Worm (Caenorhabditis elegans): ENCODE measurements around the gene B0280.2.

B0280.2 gene

ce11 chrIII:7158709-7159108 lies 34.2 kb downstream of the B0280.2 start, which contains the start of gene nuo-4:
TSS of gene nuo-4 (minus strand) at chrIII:7158809.
- no peak for TF ChIP-seq hmbx-1 (tag; optimal IDR thresholded peaks at IDR 0.05)
- TF ChIP-seq tra-4 (tag; optimal IDR thresholded peaks at IDR 0.05) = no peak
- TF ChIP-seq pes-1 (GFP tag; IDR thresholded peaks at IDR 0.05) = no peak
- TF ChIP-seq tbx-37 (GFP tag; conservative IDR thresholded peaks at IDR 0.05) = no peak
- no peak for TF ChIP-seq aly-1 (tag; optimal IDR thresholded peaks at IDR 0.05)
- no peak for TF ChIP-seq ama-1 (optimal IDR thresholded peaks at IDR 0.05)
- TF ChIP-seq flt-1 (GFP tag; IDR thresholded peaks at IDR 0.05) = no peak
- TF ChIP-seq hmg-4 (GFP tag; optimal IDR thresholded peaks at IDR 0.05) = no peak
- no peak for TF ChIP-seq ceh-13 (GFP tag; optimal IDR thresholded peaks at IDR 0.05)

- no peak for TF ChIP-seq ceh-36 (tag; optimal IDR thresholded peaks at IDR 0.05)
- no peak for TF ChIP-seq aly-1 (tag; optimal IDR thresholded peaks at IDR 0.05)
- no peak for TF ChIP-seq sea-1 (GFP tag; conservative IDR thresholded peaks at IDR 0.05)
- no peak for TF ChIP-seq ets-7 (tag; optimal IDR thresholded peaks at IDR 0.05)
- TF ChIP-seq ama-1 (optimal IDR thresholded peaks at IDR 0.05) = no peak
- TF ChIP-seq hmg-4 (GFP tag; optimal IDR thresholded peaks at IDR 0.05) = no peak
- no peak for TF ChIP-seq F13C5.2 (tag; optimal IDR thresholded peaks at IDR 0.05)
- TF ChIP-seq ceh-13 (GFP tag; optimal IDR thresholded peaks at IDR 0.05) = no peak
These were observed 34.8 kb downstream of the B0280.2 start for ce11 chrIII:7159246-7159645.

ce11 chrIII:7161055-7161454 lies 36.6 kb downstream of the B0280.2 start, which contains the start of gene rnp-7:
TSS of gene rnp-7 (minus strand) at chrIII:7161155.
- no peak for TF ChIP-seq tbx-37 (GFP tag; conservative IDR thresholded peaks at IDR 0.05)
- no peak for TF ChIP-seq ceh-36 (tag; optimal IDR thresholded peaks at IDR 0.05)
- no peak for TF ChIP-seq B0310.2 (tag; optimal IDR thresholded peaks at IDR 0.05)
- no peak for TF ChIP-seq hmg-4 (GFP tag; optimal IDR thresholded peaks at IDR 0.05)
- no peak for TF ChIP-seq hmbx-1 (tag; optimal IDR thresholded peaks at IDR 0.05)
- TF ChIP-seq pes-1 (GFP tag; IDR thresholded peaks at IDR 0.05) = no peak
- TF ChIP-seq ama-1 (optimal IDR thresholded peaks at IDR 0.05) = no peak
- no peak for TF ChIP-seq aly-1 (tag; optimal IDR thresholded peaks at IDR 0.05)
- TF ChIP-seq tbx-11 (GFP tag; IDR thresholded peaks at IDR 0.05) = no peak
- TF ChIP-seq tra-4 (tag; optimal IDR thresholded peaks at IDR 0.05) = no peak

ce11 chrIII:7162065-7162762 lies 37.8 kb downstream of the B0280.2 start, which contains the start of the genes syf-2 and K04G7.1:
TSS of gene syf-2 (minus strand) at chrIII:7162115.
TSS of gene K04G7.1 (plus strand) at chrIII:7162712.
- no peak for TF ChIP-seq tbx-11 (GFP tag; IDR thresholded peaks at IDR 0.05)
- peak; percentile 69 for TF ChIP-seq hmg-4 (GFP tag; optimal IDR thresholded peaks at IDR 0.05)
- TF ChIP-seq ama-1 (optimal IDR thresholded peaks at IDR 0.05) = no peak
- no peak for TF ChIP-seq ceh-36 (tag; optimal IDR thresholded peaks at IDR 0.05)
- TF ChIP-seq B0310.2 (tag; optimal IDR thresholded peaks at IDR 0.05) = no peak
- TF ChIP-seq flt-1 (GFP tag; IDR thresholded peaks at IDR 0.05) = no peak
- no peak for TF ChIP-seq tra-4 (tag; optimal IDR thresholded peaks at IDR 0.05)
- TF ChIP-seq tbx-37 (GFP tag; conservative IDR thresholded peaks at IDR 0.05) = no peak
- TF ChIP-seq F13C5.2 (tag; optimal IDR thresholded peaks at IDR 0.05) = peak; percentile 75
- no peak for TF ChIP-seq sea-1 (GFP tag; conservative IDR thresholded peaks at IDR 0.05)
- TF ChIP-seq hnd-1 (tag; optimal IDR thresholded peaks at IDR 0.05) = no peak
- TF ChIP-seq hmbx-1 (tag; optimal IDR thresholded peaks at IDR 0.05) = no peak

ce11 chrIII:7165276-7165675 lies 40.8 kb downstream of the B0280.2 start:
- TF ChIP-seq ceh-36 (tag; optimal IDR thresholded peaks at IDR 0.05) = no peak
- TF ChIP-seq flt-1 (GFP tag; IDR thresholded peaks at IDR 0.05) = no peak
- TF ChIP-seq ceh-13 (GFP tag; optimal IDR thresholded peaks at IDR 0.05) = no peak
- no peak for TF ChIP-seq hmg-4 (GFP tag; optimal IDR thresholded peaks at IDR 0.05)
- no peak for TF ChIP-seq ama-1 (optimal IDR thresholded peaks at IDR 0.05)
- TF ChIP-seq aly-1 (tag; optimal IDR thresholded peaks at IDR 0.05) = no peak
- no peak for TF ChIP-seq tbx-11 (GFP tag; IDR thresholded peaks at IDR 0.05)
- TF ChIP-seq hnd-1 (tag; optimal IDR thresholded peaks at IDR 0.05) = no peak
- no peak for TF ChIP-seq F13C5.2 (tag; optimal IDR thresholded peaks at IDR 0.05)
- no peak for TF ChIP-seq sea-1 (GFP tag; conservative IDR thresholded peaks at IDR 0.05)
- no peak for TF ChIP-seq scrt-1 (GFP tag; IDR thresholded peaks at IDR 0.05)

- TF ChIP-seq ama-1 (optimal IDR thresholded peaks at IDR 0.05) (no peak), ceh-36 (tag; optimal IDR thresholded peaks at IDR 0.05) (no peak)
These were observed 41.4 kb downstream of the B0280.2 start for ce11 chrIII:7165816-7166229.

- no peak for TF ChIP-seq ceh-13 (GFP tag; optimal IDR thresholded peaks at IDR 0.05)
- no peak for TF ChIP-seq scrt-1 (GFP tag; IDR thresholded peaks at IDR 0.05)
- no peak for TF ChIP-seq sea-1 (GFP tag; conservative IDR thresholded peaks at IDR 0.05)
- TF ChIP-seq F13C5.2 (tag; optimal IDR thresholded peaks at IDR 0.05) = no peak
- TF ChIP-seq ets-7 (tag; optimal IDR thresholded peaks at IDR 0.05) = no peak
- no peak for TF ChIP-seq hmg-4 (GFP tag; optimal IDR thresholded peaks at IDR 0.05)
- TF ChIP-seq tra-4 (tag; optimal IDR thresholded peaks at IDR 0.05) = no peak
- no peak for TF ChIP-seq hnd-1 (tag; optimal IDR thresholded peaks at IDR 0.05)
- TF ChIP-seq hmbx-1 (tag; optimal IDR thresholded peaks at IDR 0.05) = no peak
- no peak for TF ChIP-seq pes-1 (GFP tag; IDR thresholded peaks at IDR 0.05)
- TF ChIP-seq tbx-37 (GFP tag; conservative IDR thresholded peaks at IDR 0.05) = no peak
- no peak for TF ChIP-seq tbx-11 (GFP tag; IDR thresholded peaks at IDR 0.05)
- TF ChIP-seq aly-1 (tag; optimal IDR thresholded peaks at IDR 0.05) = no peak
- TF ChIP-seq flt-1 (GFP tag; IDR thresholded peaks at IDR 0.05) = no peak
- no peak for TF ChIP-seq ama-1 (optimal IDR thresholded peaks at IDR 0.05)
- TF ChIP-seq B0310.2 (tag; optimal IDR thresholded peaks at IDR 0.05) = no peak
- no peak for TF ChIP-seq ceh-36 (tag; optimal IDR thresholded peaks at IDR 0.05)
These were observed 42.5 kb downstream of the B0280.2 start for ce11 chrIII:7166664-7167567.
